Fruit fly (Drosophila melanogaster): ENCODE results near the gene CG34377.

DNA sequence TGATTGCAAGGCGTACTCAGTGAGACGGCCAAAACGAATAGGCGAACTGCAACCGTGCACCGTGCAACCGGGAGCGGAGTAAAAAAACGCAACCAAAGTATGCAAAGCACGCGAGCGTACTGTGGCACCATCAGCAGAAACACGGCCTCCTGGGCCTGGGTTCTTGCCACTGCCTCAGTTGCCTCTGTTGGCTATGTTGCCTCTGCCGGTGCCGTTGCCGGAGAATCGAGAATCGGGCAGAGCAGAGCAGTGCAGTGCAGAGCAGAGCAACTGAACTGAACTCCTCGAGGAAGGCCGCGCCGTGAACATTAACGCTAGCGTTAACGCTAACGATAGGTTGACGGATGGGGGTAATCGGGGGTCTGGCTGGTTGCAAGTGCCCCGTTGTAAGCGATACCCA is at the start of gene CG34377:
- no peak for TF ChIP-seq seq (GFP tag; IDR thresholded peaks at IDR 0.05)
- no peak for TF ChIP-seq aop (GFP tag; IDR thresholded peaks at IDR 0.05)
- TF ChIP-seq CG43689 (GFP tag; IDR thresholded peaks at IDR 0.05) = no peak
- no peak for TF ChIP-seq org-1 (GFP tag; optimal IDR thresholded peaks at IDR 0.05)
- no peak for TF ChIP-seq h (optimal IDR thresholded peaks at IDR 0.05)
- TF ChIP-seq CG9817 (tag; optimal IDR thresholded peaks at IDR 0.05) = no peak
- no peak for TF ChIP-seq zfh1 (GFP tag; IDR thresholded peaks at IDR 0.05)
- no peak for TF ChIP-seq CG32772 (GFP tag; IDR thresholded peaks at IDR 0.05)
- no peak for TF ChIP-seq CG12071 (GFP tag; optimal IDR thresholded peaks at IDR 0.05)
- no peak for TF ChIP-seq emc (GFP tag; optimal IDR thresholded peaks at IDR 0.05)
- no peak for TF ChIP-seq D19B (GFP tag; optimal IDR thresholded peaks at IDR 0.05)
- no peak for TF ChIP-seq Lpt (GFP tag; optimal IDR thresholded peaks at IDR 0.05)
- no peak for TF ChIP-seq unpg (GFP tag; optimal IDR thresholded peaks at IDR 0.05)
- TF ChIP-seq CG11247 (GFP tag; IDR thresholded peaks at IDR 0.05) = no peak
